Worm (Caenorhabditis elegans) whole organism, L4 larva: ENCODE data around the gene ZC204.6.

ENCODE experiments used
- F26F4.8 ChIP-seq: fragments of 200-800 bp; sonication (Bioruptor generic); conservative IDR thresholded peaks from 2 replicates; pipeline ENCODE4 v1.3.6; 2022; ENCODE audit warnings: missing genetic modification characterization, missing compliant biosample characterization
- F37D6.2 ChIP-seq: sonication (generic microtip); optimal IDR thresholded peaks from 2 replicates; lab custom pipeline; 2016; ENCODE audit warnings: mild to moderate bottlenecking, missing genetic modification characterization, missing compliant biosample characterization
- F49E8.2 ChIP-seq: sonication (generic microtip); optimal IDR thresholded peaks from 2 replicates; lab custom pipeline; 2016; ENCODE audit warnings: missing compliant biosample characterization, mild to moderate bottlenecking, missing genetic modification characterization, borderline replicate concordance
- R02D3.7 ChIP-seq: fragments of 150-350 bp; sonication (generic microtip); optimal IDR thresholded peaks from 3 replicates; lab custom pipeline; 2014; ENCODE audit warnings: missing biosample characterization, missing genetic modification characterization
- T20F7.1 ChIP-seq: fragments of 200-800 bp; sonication (Bioruptor generic); optimal IDR thresholded peaks from 2 replicates; lab custom pipeline; 2018; ENCODE audit warnings: mild to moderate bottlenecking, missing genetic modification characterization, missing compliant biosample characterization
- T26A8.4 ChIP-seq: fragments of 200-800 bp; sonication (Bioruptor generic); IDR thresholded peaks from 2 replicates; pipeline ENCODE4 v1.3.6; 2022; ENCODE audit warnings: missing genetic modification characterization, missing compliant biosample characterization
- aha-1 ChIP-seq: fragments of 150-350 bp; peaks from one replicate; lab custom pipeline; 2014; ENCODE audit warnings: missing biosample characterization, missing genetic modification characterization
- aly-2 ChIP-seq: sonication (generic microtip); optimal IDR thresholded peaks from 2 replicates; lab custom pipeline; 2018; ENCODE audit warnings: missing biosample characterization, missing genetic modification characterization
- attf-4 ChIP-seq: sonication (generic microtip); optimal IDR thresholded peaks from 3 replicates; lab custom pipeline; 2017; ENCODE audit warnings: missing biosample characterization, missing genetic modification characterization
- ceh-28 ChIP-seq: fragments of 150-350 bp; optimal IDR thresholded peaks from 2 replicates; lab custom pipeline; 2014; ENCODE audit warnings: missing biosample characterization, missing genetic modification reagents, missing genetic modification characterization
- cey-2 ChIP-seq: sonication (generic microtip); optimal IDR thresholded peaks from 3 replicates; lab custom pipeline; 2017; ENCODE audit warnings: missing genetic modification characterization, mild to moderate bottlenecking, missing compliant biosample characterization, antibody characterized with exemption, borderline replicate concordance; ENCODE audit not compliant: insufficient read depth
- dmd-6 ChIP-seq: fragments of 200-800 bp; sonication (Bioruptor generic); IDR thresholded peaks from 2 replicates; pipeline ENCODE4 v1.3.6; 2022; ENCODE audit warnings: missing genetic modification reagents, missing genetic modification characterization, missing compliant biosample characterization
- dmd-8 ChIP-seq: fragments of 200-800 bp; sonication (Bioruptor generic); IDR thresholded peaks from 2 replicates; pipeline ENCODE4 v1.3.6; 2022; ENCODE audit warnings: missing genetic modification characterization, missing compliant biosample characterization
- egl-27 ChIP-seq: sonication (generic microtip); optimal IDR thresholded peaks from 3 replicates; lab custom pipeline; 2017; ENCODE audit warnings: missing biosample characterization, missing genetic modification reagents, missing genetic modification characterization
- fkh-10 ChIP-seq: fragments of 150-350 bp; optimal IDR thresholded peaks from 2 replicates; lab custom pipeline; 2014; ENCODE audit warnings: missing biosample characterization, missing genetic modification reagents, missing genetic modification characterization
- hlh-11 ChIP-seq: fragments of 200-800 bp; sonication (Bioruptor generic); optimal IDR thresholded peaks from 2 replicates; lab custom pipeline; 2018; ENCODE audit warnings: mild to moderate bottlenecking, missing genetic modification characterization, missing compliant biosample characterization
- lin-1 ChIP-seq: fragments of 200-800 bp; sonication (Bioruptor generic); IDR thresholded peaks from 2 replicates; pipeline ENCODE4 v1.3.6; 2022; ENCODE audit warnings: missing genetic modification reagents, missing genetic modification characterization, missing compliant biosample characterization
- lin-39 ChIP-seq: fragments of 150-350 bp; optimal IDR thresholded peaks from 2 replicates; lab custom pipeline; 2014; ENCODE audit warnings: missing biosample characterization, missing genetic modification reagents, missing genetic modification characterization
- madf-5 ChIP-seq, 2 experiments: fragments of 200-800 bp; sonication (Bioruptor generic); IDR thresholded peaks; 2 replicates each; pipeline ENCODE4 v1.3.6; 2022; ENCODE audit warnings: missing compliant biosample characterization in 2 of 2, missing genetic modification characterization in 2 of 2
- mes-2 ChIP-seq: sonication (generic microtip); optimal IDR thresholded peaks from 2 replicates; lab custom pipeline; 2016; ENCODE audit warnings: missing genotype, mild to moderate bottlenecking, missing genetic modification characterization, missing compliant biosample characterization; ENCODE audit not compliant: poor library complexity, severe bottlenecking
- nhr-10 ChIP-seq: fragments of 150-350 bp; optimal IDR thresholded peaks from 2 replicates; lab custom pipeline; 2014; ENCODE audit warnings: missing biosample characterization, missing genetic modification characterization
- nhr-25 ChIP-seq: sonication (generic microtip); optimal IDR thresholded peaks from 2 replicates; lab custom pipeline; 2017; ENCODE audit warnings: missing genetic modification characterization, mild to moderate bottlenecking, missing compliant biosample characterization, antibody characterized with exemption, moderate library complexity, borderline replicate concordance; ENCODE audit not compliant: insufficient read depth
- nhr-28 ChIP-seq: fragments of 150-350 bp; optimal IDR thresholded peaks from 2 replicates; lab custom pipeline; 2014; ENCODE audit warnings: missing biosample characterization, missing genetic modification characterization
- nhr-41 ChIP-seq: fragments of 200-800 bp; sonication (Bioruptor generic); IDR thresholded peaks from 2 replicates; pipeline ENCODE4 v1.3.6; 2022; ENCODE audit warnings: missing genetic modification reagents, missing genetic modification characterization, missing compliant biosample characterization
- nhr-6 ChIP-seq: fragments of 150-350 bp; optimal IDR thresholded peaks from 2 replicates; lab custom pipeline; 2014; ENCODE audit warnings: missing biosample characterization, missing genetic modification characterization
- pqm-1 ChIP-seq: sonication (generic microtip); optimal IDR thresholded peaks from 2 replicates; lab custom pipeline; 2017; ENCODE audit warnings: missing biosample characterization, missing genetic modification characterization
- set-16 ChIP-seq: fragments of 200-800 bp; sonication (Bioruptor generic); IDR thresholded peaks from 2 replicates; pipeline ENCODE4 v1.3.6; 2022; ENCODE audit warnings: missing genetic modification reagents, missing genetic modification characterization, missing compliant biosample characterization
- unc-62 ChIP-seq, 3 experiments: fragments of 150-350 bp in 1 of 3; sonication (generic microtip); optimal IDR thresholded peaks in 2 of 3; peaks in 1 of 3; 1 replicate in 1 of 3; 2 replicates in 2 of 3; lab custom pipeline; 2014 to 2017; ENCODE audit warnings: missing biosample characterization in 3 of 3, missing genetic modification characterization in 3 of 3, missing genetic modification reagents in 3 of 3, missing genotype in 1 of 3
- ztf-11 ChIP-seq: fragments of 150-350 bp; optimal IDR thresholded peaks from 2 replicates; lab custom pipeline; 2014; ENCODE audit warnings: missing biosample characterization, missing genetic modification characterization

ZC204.6 gene

ce11 chrII:1679081-1679480 is 34.5 kb upstream of the ZC204.6 start, which contains the start of gene irld-36:
irld-36 (plus strand) TSS chrII:1679381.
- TF ChIP-seq F49E8.2 (tag; lab: Kevin White, UChicago) (no peak), nhr-6 (tag; lab: Kevin White, UChicago) (no peak), cey-2 (no peak), F37D6.2 (tag; lab: Kevin White, UChicago) (no peak), ceh-28 (tag; lab: Kevin White, UChicago) (no peak), nhr-25 (tag; lab: Kevin White, UChicago) (no peak), T26A8.4 (no peak), F26F4.8 (GFP tag; lab: Robert Waterston, UW) (no peak), nhr-10 (tag; lab: Kevin White, UChicago) (no peak), ztf-11 (tag; lab: Kevin White, UChicago) (no peak), dmd-6 (no peak), lin-1 (GFP tag; lab: Robert Waterston, UW) (no peak), dmd-8 (no peak), mes-2 (tag; lab: Kevin White, UChicago) (no peak), nhr-41 (GFP tag; lab: Robert Waterston, UW) (no peak)

ce11 chrII:1676088-1676487 is 31.5 kb upstream of the ZC204.6 start, which contains the start of gene fbxb-17:
fbxb-17 (plus strand) TSS chrII:1676388.
- TF ChIP-seq fkh-10 (GFP tag; lab: Kevin White, UChicago), result no peak
- TF ChIP-seq unc-62 (GFP tag; optimal IDR thresholded peaks at IDR 0.05 in 1 of 2; lab: Kevin White, UChicago), result peak in 1 of 2 experiments; percentile 5
- TF ChIP-seq unc-62 (tag; optimal IDR thresholded peaks at IDR 0.05; lab: Kevin White, UChicago), result no peak

DNA sequence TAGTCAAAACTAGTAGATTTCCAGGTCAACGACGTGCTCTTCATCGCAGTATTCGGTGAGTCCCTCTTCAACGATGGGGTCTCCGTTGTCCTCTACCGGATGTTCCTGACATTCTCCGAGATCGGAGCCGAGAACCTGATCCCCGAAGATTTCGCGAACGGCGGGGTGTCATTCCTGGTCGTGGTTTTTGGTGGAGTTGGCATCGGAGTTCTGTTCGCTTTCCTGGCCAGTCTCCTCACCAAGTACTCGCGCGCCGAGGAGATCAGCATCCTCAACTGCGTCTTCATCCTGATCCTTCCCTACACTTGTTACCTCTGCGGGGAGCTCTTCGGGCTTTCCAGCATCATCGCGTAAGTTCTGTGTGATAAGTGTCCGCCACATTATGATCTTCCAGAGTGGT is 28.0 kb upstream of the ZC204.6 start:
- peak; percentile 68; the same call in 1 of the 2 replicates for TF ChIP-seq set-16 (GFP tag; lab: Robert Waterston, UW)
- TF ChIP-seq madf-5 (GFP tag; IDR thresholded peaks at IDR 0.05; lab: Robert Waterston, UW), result no peak
- peak; percentile 54 for TF ChIP-seq aha-1 (tag; lab: Kevin White, UChicago)

DNA sequence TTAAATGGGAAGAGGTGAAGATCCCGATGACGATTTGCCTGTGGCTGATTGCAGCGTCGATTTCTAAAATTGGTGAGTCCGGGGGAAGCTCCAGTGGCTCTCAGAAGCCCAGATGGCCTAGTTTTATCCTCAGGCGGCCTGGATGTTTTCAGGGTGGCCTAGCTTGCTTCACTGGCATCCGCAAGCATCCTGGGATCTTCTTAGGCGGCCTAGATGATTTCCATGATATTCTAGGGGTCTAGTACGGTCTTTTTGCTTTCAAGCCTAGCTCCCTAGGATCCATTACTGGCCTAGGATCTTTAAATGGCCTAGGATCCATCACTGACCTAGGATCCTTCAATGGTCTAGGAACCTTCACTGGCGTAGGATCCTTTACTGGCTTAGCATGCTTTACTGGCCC is 26.4 kb upstream of the ZC204.6 start:
- TF ChIP-seq lin-39 (tag; lab: Kevin White, UChicago), result no peak
- no peak for TF ChIP-seq T20F7.1
- peak; percentile 91 for TF ChIP-seq aha-1 (tag; lab: Kevin White, UChicago)

DNA sequence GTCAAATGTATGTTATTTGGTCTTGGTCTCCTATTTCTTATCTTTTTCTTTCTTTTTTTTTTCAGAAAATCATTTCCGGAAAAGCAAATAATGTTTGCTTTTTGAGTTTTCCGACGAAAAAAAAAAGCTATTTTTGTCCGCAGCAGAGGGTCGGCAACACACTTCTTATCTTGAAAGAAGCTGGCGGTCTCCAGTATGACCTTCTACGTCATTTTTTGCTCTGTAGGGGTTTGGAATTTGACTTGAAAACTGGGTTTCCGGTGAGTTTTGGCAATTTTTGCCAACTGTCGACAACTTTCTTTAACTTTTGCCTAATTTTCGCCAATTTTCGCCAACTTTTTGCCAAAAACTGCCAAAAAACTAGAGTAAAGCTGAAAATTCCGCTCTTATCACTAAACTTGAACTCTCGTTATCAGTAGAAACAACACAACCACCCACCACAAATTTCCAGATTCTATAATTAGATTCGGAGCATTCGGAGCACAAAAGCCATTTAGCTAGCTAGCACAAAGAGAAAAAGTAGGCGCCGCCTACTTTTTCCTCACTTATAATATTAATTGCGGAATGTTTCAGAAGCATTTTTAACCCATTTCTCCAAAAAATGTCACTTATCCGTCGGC is 25.7 kb upstream of the ZC204.6 start, which contains the start of gene nhx-6:
nhx-6 (plus strand) TSS at position 570 of the 620 bp plus-strand sequence.
- peak; percentile 6 for TF ChIP-seq nhr-28
- TF ChIP-seq hlh-11 (tag; lab: Kevin White, UChicago), result peak; percentile 25
- TF ChIP-seq aly-2 (tag; lab: Kevin White, UChicago), result no peak
- peak; percentile 46 for TF ChIP-seq aha-1 (tag; lab: Kevin White, UChicago)
- TF ChIP-seq, all 104 proteins: peak for 3

ce11 chrII:1668913-1669312 is 24.3 kb upstream of the ZC204.6 start, which contains the start of gene srw-97:
srw-97 (minus strand) TSS chrII:1669013.
- peak in 1 of 2 experiments; percentile 62 for TF ChIP-seq unc-62 (GFP tag; optimal IDR thresholded peaks at IDR 0.05 in 1 of 2; lab: Kevin White, UChicago)
- TF ChIP-seq unc-62 (tag; optimal IDR thresholded peaks at IDR 0.05; lab: Kevin White, UChicago), result no peak
- no peak for TF ChIP-seq R02D3.7 (tag; lab: Kevin White, UChicago)
- TF ChIP-seq, all 104 proteins: peak for 1

- no peak for TF ChIP-seq nhr-28
- TF ChIP-seq unc-62 (GFP tag; optimal IDR thresholded peaks at IDR 0.05 in 1 of 2; lab: Kevin White, UChicago), result peak in 1 of 2 experiments; percentile 49
- no peak for TF ChIP-seq unc-62 (tag; optimal IDR thresholded peaks at IDR 0.05; lab: Kevin White, UChicago)
- TF ChIP-seq pqm-1, result no peak
- TF ChIP-seq egl-27, result no peak
- TF ChIP-seq attf-4 (tag; lab: Kevin White, UChicago), result no peak
- TF ChIP-seq nhr-6 (tag; lab: Kevin White, UChicago), result no peak
Observed at ce11 chrII:1666025-1666424, 21.4 kb upstream of the ZC204.6 start, which contains the start of gene srlf-29. srlf-29 (plus strand) TSS chrII:1666325.
